Fruit fly (Drosophila melanogaster): Measurements from ENCODE around the gene CG31036.
A peak's percentile ranks its signal among the peaks of the same experiment; 100 is the strongest.

Gene CG31036

DNA sequence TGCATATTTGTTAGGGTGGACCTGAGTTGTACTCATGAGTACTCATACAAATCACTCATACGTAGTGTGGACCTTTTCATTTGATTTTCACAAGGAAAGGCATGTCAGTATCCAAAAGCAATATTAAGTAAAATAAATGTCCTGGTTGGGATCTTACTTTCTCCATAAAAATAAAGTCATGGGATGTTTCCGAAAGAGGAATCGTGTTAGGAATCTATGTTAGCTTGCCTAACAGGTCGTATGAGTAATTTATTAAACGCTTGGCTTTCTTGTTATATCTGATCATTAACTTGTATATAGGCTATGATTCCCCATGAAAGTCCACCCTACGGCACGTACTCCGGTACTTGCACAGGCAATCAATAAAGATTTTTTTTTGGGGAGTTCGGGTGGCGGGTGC lies 32.1 kb upstream of the CG31036 start (continued):
- TF ChIP-seq CG6808 (GFP tag; optimal IDR thresholded peaks at IDR 0.05) (peak; percentile 58), fkh (GFP tag; optimal IDR thresholded peaks at IDR 0.05) (no peak), CG6792 (GFP tag; optimal IDR thresholded peaks at IDR 0.05) (peak; percentile 71), pdm3 (GFP tag; optimal IDR thresholded peaks at IDR 0.05) (no peak), Ets96B (tag; optimal IDR thresholded peaks at IDR 0.05) (peak; percentile 72), CG9139 (GFP tag; optimal IDR thresholded peaks at IDR 0.05) (peak; percentile 61), CG8319 (GFP tag; optimal IDR thresholded peaks at IDR 0.05) (peak; percentile 21), Sox14 (GFP tag; optimal IDR thresholded peaks at IDR 0.05) (peak; percentile 71)

- TF ChIP-seq pdm3 (GFP tag; optimal IDR thresholded peaks at IDR 0.05) (no peak), CG15336 (GFP tag; IDR thresholded peaks at IDR 0.05) (no peak), CG8319 (GFP tag; optimal IDR thresholded peaks at IDR 0.05) (no peak), Ets96B (tag; optimal IDR thresholded peaks at IDR 0.05) (no peak), CG11294 (GFP tag; IDR thresholded peaks at IDR 0.05) (no peak), net (GFP tag; optimal IDR thresholded peaks at IDR 0.05) (no peak), CG3919 (GFP tag; optimal IDR thresholded peaks at IDR 0.05) (no peak), cyc (GFP tag; optimal IDR thresholded peaks at IDR 0.05) (no peak), CG4318 (GFP tag; optimal IDR thresholded peaks at IDR 0.05) (no peak), Blimp-1 (GFP tag; optimal IDR thresholded peaks at IDR 0.05) (no peak), Eip93F (GFP tag; optimal IDR thresholded peaks at IDR 0.05) (no peak), acj6 (GFP tag; optimal IDR thresholded peaks at IDR 0.05) (no peak)
These were observed 31.7 kb upstream of the CG31036 start for dm6 chr3R:29876232-29876631.

DNA sequence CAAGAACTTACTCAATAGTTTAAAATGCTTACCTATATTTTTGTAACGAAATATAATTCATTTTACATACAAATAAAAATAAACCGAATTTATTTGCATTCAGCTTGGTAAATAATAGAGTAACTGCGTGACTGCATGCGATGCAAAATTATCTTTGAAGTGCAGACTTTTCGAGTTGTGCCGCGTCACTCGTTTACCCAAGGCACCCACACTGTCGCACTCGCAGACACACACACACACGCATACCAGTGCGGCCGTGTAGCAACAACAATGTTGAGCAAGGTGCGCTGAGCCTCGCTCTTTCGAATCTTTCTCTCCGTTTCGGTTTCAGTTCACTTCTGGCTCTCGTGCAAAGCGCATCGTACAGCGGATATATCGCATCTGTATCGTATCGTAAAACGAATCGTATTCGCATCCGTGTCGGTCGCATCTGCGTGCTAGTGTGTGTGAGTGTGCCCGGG lies 31.1 kb upstream of the CG31036 start, which contains the start of gene CG31038:
Gene CG31038 (plus strand): TSS at position 327 of the 461 bp plus-strand sequence.
- TF ChIP-seq Eip93F (GFP tag; optimal IDR thresholded peaks at IDR 0.05) (no peak), Sox102F (GFP tag; optimal IDR thresholded peaks at IDR 0.05) (peak; percentile 35), CG32006 (GFP tag; optimal IDR thresholded peaks at IDR 0.05) (peak; percentile 63), fkh (GFP tag; optimal IDR thresholded peaks at IDR 0.05) (peak; percentile 71), vri (GFP tag; optimal IDR thresholded peaks at IDR 0.05) (peak; percentile 48), CG6854 (GFP tag; optimal IDR thresholded peaks at IDR 0.05) (peak; percentile 25), CG8632 (GFP tag; optimal IDR thresholded peaks at IDR 0.05) (peak; percentile 51), Blimp-1 (GFP tag; optimal IDR thresholded peaks at IDR 0.05) (peak; percentile 18), CG1621 (tag; optimal IDR thresholded peaks at IDR 0.05) (peak; percentile 40), CG8119 (GFP tag; IDR thresholded peaks at IDR 0.05) (peak; percentile 56; the same call in 1 of the 3 replicates), Hr39 (GFP tag; optimal IDR thresholded peaks at IDR 0.05) (peak; percentile 10), CG3919 (GFP tag; optimal IDR thresholded peaks at IDR 0.05) (peak; percentile 36), ss (GFP tag; optimal IDR thresholded peaks at IDR 0.05) (peak; percentile 63 to 79), Sox15 (GFP tag; optimal IDR thresholded peaks at IDR 0.05) (no peak), Eip78C (GFP tag) (peak; percentile 93), Hr4 (GFP tag; optimal IDR thresholded peaks at IDR 0.05) (peak; percentile 63), CG7368 (GFP tag; optimal IDR thresholded peaks at IDR 0.05) (no peak), dsx (GFP tag; optimal IDR thresholded peaks at IDR 0.05; ENCODE audit: poor library complexity, severe bottlenecking) (peak; percentile 95), fd85E (GFP tag; optimal IDR thresholded peaks at IDR 0.05) (no peak), CG11294 (GFP tag; IDR thresholded peaks at IDR 0.05) (no peak), CG31627 (GFP tag; optimal IDR thresholded peaks at IDR 0.05) (peak; percentile 1), Lpt (GFP tag; optimal IDR thresholded peaks at IDR 0.05) (peak; percentile 67), spab (GFP tag; optimal IDR thresholded peaks at IDR 0.05) (peak; percentile 28), CG10631 (GFP tag; optimal IDR thresholded peaks at IDR 0.05) (peak; percentile 36), Met (GFP tag; optimal IDR thresholded peaks at IDR 0.05) (peak; percentile 69), Hr38 (GFP tag; optimal IDR thresholded peaks at IDR 0.05) (no peak), CG9139 (GFP tag; optimal IDR thresholded peaks at IDR 0.05) (peak; percentile 65), CG6276 (GFP tag; optimal IDR thresholded peaks at IDR 0.05) (peak; percentile 57), achi (GFP tag; optimal IDR thresholded peaks at IDR 0.05) (peak; percentile 39), CG8319 (GFP tag; optimal IDR thresholded peaks at IDR 0.05) (peak; percentile 19), Smox (GFP tag; optimal IDR thresholded peaks at IDR 0.05) (peak; percentile 66), CG4318 (GFP tag; optimal IDR thresholded peaks at IDR 0.05) (no peak), net (GFP tag; optimal IDR thresholded peaks at IDR 0.05) (peak; percentile 60), CG3032 (tag; optimal IDR thresholded peaks at IDR 0.05) (peak; percentile 22), CG6163 (GFP tag; IDR thresholded peaks at IDR 0.05) (peak; percentile 69), acj6 (GFP tag; optimal IDR thresholded peaks at IDR 0.05) (peak; percentile 39), CG11902 (GFP tag; optimal IDR thresholded peaks at IDR 0.05) (no peak), svp (GFP tag) (peak; percentile 74), CG16779 (tag; optimal IDR thresholded peaks at IDR 0.05) (peak; percentile 39), OdsH (GFP tag; optimal IDR thresholded peaks at IDR 0.05) (peak; percentile 54)

Data from whole organism, prepupa.